Worm (Caenorhabditis elegans) whole organism, L2 larva: ENCODE results near the gene Y102E9.6.

Source experiments
- aly-2 ChIP-seq: fragments of 150-350 bp; optimal IDR thresholded peaks from 2 replicates; lab custom pipeline; 2014; ENCODE audit warnings: missing biosample characterization, missing genetic modification characterization
- fos-1 ChIP-seq: fragments of 150-350 bp; optimal IDR thresholded peaks from 2 replicates; lab custom pipeline; 2014; ENCODE audit warnings: missing biosample characterization, missing genetic modification characterization
- lin-39 ChIP-seq: fragments of 150-350 bp; optimal IDR thresholded peaks from 2 replicates; lab custom pipeline; 2014; ENCODE audit warnings: missing biosample characterization, missing genetic modification reagents, missing genetic modification characterization
- nhr-10 ChIP-seq: sonication (generic microtip); optimal IDR thresholded peaks from 2 replicates; lab custom pipeline; 2017; ENCODE audit warnings: missing biosample characterization, missing genetic modification characterization
- nhr-12 ChIP-seq: fragments of 150-350 bp; optimal IDR thresholded peaks from 2 replicates; lab custom pipeline; 2014; ENCODE audit warnings: missing biosample characterization, missing genetic modification characterization
- nhr-129 ChIP-seq: fragments of 150-350 bp; optimal IDR thresholded peaks from 2 replicates; lab custom pipeline; 2014; ENCODE audit warnings: missing biosample characterization, missing genetic modification characterization
- nhr-237 ChIP-seq: fragments of 150-350 bp; optimal IDR thresholded peaks from 2 replicates; lab custom pipeline; 2014; ENCODE audit warnings: missing biosample characterization, missing genetic modification characterization
- peb-1 ChIP-seq: fragments of 150-350 bp; optimal IDR thresholded peaks from 2 replicates; lab custom pipeline; 2014; ENCODE audit warnings: missing biosample characterization, missing genetic modification characterization
- snpc-4 ChIP-seq: fragments of 150-350 bp; optimal IDR thresholded peaks from 2 replicates; lab custom pipeline; 2014; ENCODE audit warnings: missing biosample characterization, missing genetic modification characterization
- unc-55 ChIP-seq: fragments of 150-350 bp; sonication (generic microtip); optimal IDR thresholded peaks from 3 replicates; lab custom pipeline; 2014; ENCODE audit warnings: missing biosample characterization, missing genetic modification reagents, missing genetic modification characterization

DNA sequence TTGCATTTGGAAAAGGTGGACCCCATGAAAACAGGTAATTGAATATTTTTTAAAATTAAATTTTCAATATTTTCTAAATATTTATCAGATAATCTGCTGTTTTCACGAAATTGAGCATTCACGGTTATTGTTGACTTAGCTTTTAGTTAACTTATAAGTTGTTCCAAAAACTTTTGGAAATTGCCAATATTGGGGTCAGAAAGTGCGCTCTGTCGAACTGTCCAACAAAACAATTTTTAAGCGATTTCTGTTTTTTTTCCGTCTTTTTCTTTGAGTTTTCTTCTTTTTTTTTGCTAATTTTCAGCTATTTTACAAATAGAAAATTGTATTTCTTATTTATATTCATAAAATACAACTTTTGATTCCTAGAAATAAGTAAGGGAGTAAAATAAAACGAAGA lies 5.2 kb downstream of the Y102E9.6 start:
- no peak for TF ChIP-seq snpc-4 (tag; lab: Kevin White, UChicago)
- no peak for TF ChIP-seq nhr-237 (tag; lab: Kevin White, UChicago)
- TF ChIP-seq peb-1: no peak
- no peak for TF ChIP-seq nhr-129 (tag; lab: Kevin White, UChicago)
- no peak for TF ChIP-seq fos-1 (tag; lab: Kevin White, UChicago)
- no peak for TF ChIP-seq nhr-10 (tag; lab: Kevin White, UChicago)
- TF ChIP-seq nhr-12 (tag; lab: Kevin White, UChicago): no peak
- TF ChIP-seq aly-2 (tag; lab: Kevin White, UChicago): no peak
- TF ChIP-seq lin-39 (tag; lab: Kevin White, UChicago): no peak
- TF ChIP-seq unc-55 (GFP tag; lab: Kevin White, UChicago): no peak
